Fruit fly (Drosophila melanogaster) whole organism, embryonic: Measurements from ENCODE around the gene CG13367.
A peak's percentile ranks its signal among the peaks of the same experiment; 100 is the strongest.

Experiments used
- ATbp ChIP-seq: fragments of 200-800 bp; sonication (Bioruptor generic); optimal IDR thresholded peaks from 2 replicates; lab custom pipeline; 2017; ENCODE audit warnings: missing biosample characterization, mild to moderate bottlenecking, missing genetic modification characterization, missing genetic modification reagents
- Abd-B ChIP-seq: fragments of 200-800 bp; sonication (Bioruptor generic); optimal IDR thresholded peaks from 2 replicates; lab custom pipeline; 2018; ENCODE audit warnings: missing biosample characterization, mild to moderate bottlenecking, missing genetic modification characterization, moderate library complexity
- CG10267 ChIP-seq: fragments of 200-800 bp; sonication (Bioruptor generic); optimal IDR thresholded peaks from 2 replicates; lab custom pipeline; 2018; ENCODE audit warnings: missing biosample characterization, mild to moderate bottlenecking, missing genetic modification characterization, moderate library complexity
- CG11093 ChIP-seq: fragments of 200-800 bp; sonication (Bioruptor generic); IDR thresholded peaks from 3 replicates; pipeline ENCODE4 v1.3.6; 2022; ENCODE audit warnings: missing biosample characterization, missing genetic modification characterization
- CG12071 ChIP-seq: fragments of 200-800 bp; sonication (Bioruptor generic); optimal IDR thresholded peaks from 3 replicates; lab custom pipeline; 2018; ENCODE audit warnings: missing biosample characterization, mild to moderate bottlenecking, missing genetic modification characterization
- CG14014 ChIP-seq: fragments of 200-800 bp; sonication (Bioruptor generic); IDR thresholded peaks from 2 replicates; pipeline ENCODE4 v1.3.6; 2022; ENCODE audit warnings: missing biosample characterization, missing genetic modification characterization
- CG15011 ChIP-seq: fragments of 200-800 bp; sonication (Bioruptor generic); optimal IDR thresholded peaks from 3 replicates; lab custom pipeline; 2018; ENCODE audit warnings: missing biosample characterization, mild to moderate bottlenecking, missing genetic modification characterization
- CG1529 ChIP-seq: fragments of 200-800 bp; sonication (Bioruptor generic); optimal IDR thresholded peaks from 3 replicates; lab custom pipeline; 2018; ENCODE audit warnings: missing biosample characterization, missing genetic modification characterization
- CG15479 ChIP-seq: fragments of 200-800 bp; sonication (Bioruptor generic); optimal IDR thresholded peaks from 3 replicates; lab custom pipeline; 2019; ENCODE audit warnings: missing biosample characterization, mild to moderate bottlenecking, missing genetic modification characterization, moderate library complexity
- CG15514 ChIP-seq: fragments of 200-800 bp; sonication (Bioruptor generic); optimal IDR thresholded peaks from 3 replicates; lab custom pipeline; 2017; ENCODE audit warnings: missing biosample characterization, missing genetic modification characterization, mild to moderate bottlenecking, moderate library complexity, missing genetic modification reagents
- CG15601 ChIP-seq: fragments of 200-800 bp; sonication (Bioruptor generic); optimal IDR thresholded peaks from 3 replicates; lab custom pipeline; 2019; ENCODE audit warnings: missing biosample characterization, mild to moderate bottlenecking, missing genetic modification characterization, moderate library complexity
- CG15696 ChIP-seq: fragments of 200-800 bp; sonication (Bioruptor generic); optimal IDR thresholded peaks from 2 replicates; lab custom pipeline; 2019; ENCODE audit warnings: missing biosample characterization, mild to moderate bottlenecking, missing genetic modification characterization, moderate library complexity
- CG1647 ChIP-seq: fragments of 200-800 bp; sonication (Bioruptor generic); optimal IDR thresholded peaks from 3 replicates; lab custom pipeline; 2016; ENCODE audit warnings: missing biosample characterization, missing genetic modification characterization
- CG17829 ChIP-seq: fragments of 200-800 bp; optimal IDR thresholded peaks from 2 replicates; lab custom pipeline; 2019; ENCODE audit warnings: missing biosample characterization, mild to moderate bottlenecking, missing genetic modification characterization, moderate library complexity
- CG18262 ChIP-seq: fragments of 200-800 bp; optimal IDR thresholded peaks from 3 replicates; lab custom pipeline; 2019; ENCODE audit warnings: missing biosample characterization, mild to moderate bottlenecking, missing genetic modification characterization, moderate library complexity
- CG2129 ChIP-seq: fragments of 200-800 bp; sonication (Bioruptor generic); IDR thresholded peaks from 2 replicates; pipeline ENCODE4 v1.3.6; 2022; ENCODE audit warnings: missing biosample characterization, missing genetic modification characterization; ENCODE audit not compliant: partially characterized antibody
- CG2202 ChIP-seq: fragments of 200-800 bp; sonication (Bioruptor generic); optimal IDR thresholded peaks from 2 replicates; lab custom pipeline; 2018; ENCODE audit warnings: missing biosample characterization, mild to moderate bottlenecking, missing genetic modification characterization
- CG30403 ChIP-seq: fragments of 200-800 bp; sonication (Bioruptor generic); optimal IDR thresholded peaks from 3 replicates; lab custom pipeline; 2016; ENCODE audit warnings: missing biosample characterization, missing genetic modification characterization
- CG33213 ChIP-seq: fragments of 200-800 bp; sonication (Bioruptor generic); optimal IDR thresholded peaks from 3 replicates; lab custom pipeline; 2016; ENCODE audit warnings: missing biosample characterization, missing genetic modification characterization
- CG34376 ChIP-seq: fragments of 200-800 bp; sonication (Bioruptor generic); optimal IDR thresholded peaks from 2 replicates; lab custom pipeline; 2018; ENCODE audit warnings: missing biosample characterization, mild to moderate bottlenecking, missing genetic modification characterization
- CG4707 ChIP-seq: fragments of 200-800 bp; sonication (Bioruptor generic); optimal IDR thresholded peaks from 2 replicates; lab custom pipeline; 2018; ENCODE audit warnings: missing biosample characterization, mild to moderate bottlenecking, missing genetic modification characterization, moderate library complexity
- CG4854 ChIP-seq: fragments of 200-800 bp; sonication (Bioruptor generic); optimal IDR thresholded peaks from 2 replicates; lab custom pipeline; 2016; ENCODE audit warnings: missing biosample characterization, missing genetic modification characterization, inconsistent platforms
- CG9817 ChIP-seq: fragments of 200-800 bp; sonication (Bioruptor generic); optimal IDR thresholded peaks from 2 replicates; lab custom pipeline; 2018; ENCODE audit warnings: missing biosample characterization, mild to moderate bottlenecking, missing genetic modification characterization, moderate library complexity
- CG9932 ChIP-seq: fragments of 200-800 bp; sonication (Bioruptor generic); IDR thresholded peaks from 2 replicates; pipeline ENCODE4 v1.3.6; 2022; ENCODE audit warnings: missing biosample characterization, missing genetic modification characterization
- HLH4C ChIP-seq: fragments of 200-800 bp; sonication (Bioruptor generic); IDR thresholded peaks from 3 replicates; pipeline ENCODE4 v1.3.6; 2022; ENCODE audit warnings: missing biosample characterization, missing genetic modification characterization; ENCODE audit not compliant: partially characterized antibody
- HmgZ ChIP-seq: fragments of 200-800 bp; sonication (Bioruptor generic); optimal IDR thresholded peaks from 2 replicates; lab custom pipeline; 2018; ENCODE audit warnings: missing biosample characterization, mild to moderate bottlenecking, missing genetic modification characterization
- Hmr ChIP-seq: fragments of 200-800 bp; sonication (Bioruptor generic); optimal IDR thresholded peaks from 3 replicates; lab custom pipeline; 2017; ENCODE audit warnings: mild to moderate bottlenecking, missing biosample characterization, missing genetic modification reagents, missing genetic modification characterization
- Mrtf ChIP-seq: fragments of 200-800 bp; sonication (Bioruptor generic); IDR thresholded peaks from 3 replicates; pipeline ENCODE4 v1.3.6; 2022; ENCODE audit warnings: missing biosample characterization, missing genetic modification characterization
- NFAT ChIP-seq: fragments of 200-800 bp; sonication (Bioruptor generic); IDR thresholded peaks from 2 replicates; pipeline ENCODE4 v1.3.6; 2022; ENCODE audit warnings: missing biosample characterization, missing genetic modification characterization
- Side ChIP-seq: fragments of 200-800 bp; sonication (Bioruptor generic); optimal IDR thresholded peaks from 2 replicates; lab custom pipeline; 2016; ENCODE audit warnings: missing biosample characterization, missing genetic modification characterization
- Taf1 ChIP-seq: fragments of 200-800 bp; sonication (Bioruptor generic); IDR thresholded peaks from 2 replicates; pipeline ENCODE4 v1.3.6; 2022; ENCODE audit warnings: missing biosample characterization, missing genetic modification characterization
- bcd ChIP-seq: fragments of 200-800 bp; sonication (Bioruptor generic); optimal IDR thresholded peaks from 2 replicates; lab custom pipeline; 2017; ENCODE audit warnings: missing biosample characterization, mild to moderate bottlenecking, missing genetic modification characterization
- cad ChIP-seq: fragments of >200 bp; optimal IDR thresholded peaks from 2 replicates; lab custom pipeline; 2017; ENCODE audit warnings: missing biosample characterization, missing genetic modification characterization
- danr ChIP-seq: fragments of 200-800 bp; sonication (Bioruptor generic); IDR thresholded peaks from 2 replicates; pipeline ENCODE4 v1.3.6; 2022; ENCODE audit warnings: missing biosample characterization, missing genetic modification characterization
- disco-r ChIP-seq: fragments of 200-800 bp; sonication (Bioruptor generic); optimal IDR thresholded peaks from 2 replicates; lab custom pipeline; 2016; ENCODE audit warnings: missing biosample characterization, missing genetic modification characterization
- eyg ChIP-seq: fragments of 200-800 bp; sonication (Bioruptor generic); optimal IDR thresholded peaks from 3 replicates; lab custom pipeline; 2016; ENCODE audit warnings: missing biosample characterization, missing genetic modification characterization
- gt ChIP-seq: fragments of 200-800 bp; sonication (Bioruptor generic); IDR thresholded peaks from 2 replicates; pipeline ENCODE4 v1.3.6; 2022; ENCODE audit warnings: missing biosample characterization, missing genetic modification characterization
- jigr1 ChIP-seq: fragments of 200-800 bp; sonication (Bioruptor generic); IDR thresholded peaks from 3 replicates; pipeline ENCODE4 v1.3.6; 2022; ENCODE audit warnings: missing biosample characterization, missing genetic modification characterization
- lab ChIP-seq: fragments of 200-800 bp; sonication (Bioruptor generic); optimal IDR thresholded peaks from 3 replicates; lab custom pipeline; 2017; ENCODE audit warnings: missing biosample characterization, missing genetic modification characterization, mild to moderate bottlenecking, moderate library complexity, missing genetic modification reagents
- lbe ChIP-seq: fragments of 200-800 bp; sonication (Bioruptor generic); optimal IDR thresholded peaks from 2 replicates; lab custom pipeline; 2016; ENCODE audit warnings: missing biosample characterization, mild to moderate bottlenecking, missing genetic modification characterization
- odd ChIP-seq: fragments of 200-800 bp; sonication (Bioruptor generic); optimal IDR thresholded peaks from 2 replicates; lab custom pipeline; 2017; ENCODE audit warnings: missing biosample characterization, mild to moderate bottlenecking, missing genetic modification characterization
- prd ChIP-seq, 3 experiments: fragments of >200 bp in 2 of 3; fragments of 200-800 bp in 1 of 3; sonication (Bioruptor generic) in 1 of 3; optimal IDR thresholded peaks in 2 of 3; IDR thresholded peaks in 1 of 3; 2 replicates in 2 of 3; 3 replicates in 1 of 3; pipeline versions ENCODE4 v1.3.6 to Lab custom; 2017 to 2022; ENCODE audit warnings: missing biosample characterization in 1 of 3, missing genetic modification characterization in 1 of 3
- pros ChIP-seq: fragments of 200-800 bp; sonication (Bioruptor generic); optimal IDR thresholded peaks from 3 replicates; lab custom pipeline; 2019; ENCODE audit warnings: missing biosample characterization, mild to moderate bottlenecking, missing genetic modification characterization, moderate library complexity
- row ChIP-seq: fragments of 200-800 bp; sonication (Bioruptor generic); IDR thresholded peaks from 3 replicates; pipeline ENCODE4 v1.3.6; 2022; ENCODE audit warnings: missing biosample characterization, missing genetic modification characterization
- sd ChIP-seq: fragments of 200-800 bp; sonication (Bioruptor generic); optimal IDR thresholded peaks from 3 replicates; lab custom pipeline; 2018; ENCODE audit warnings: missing biosample characterization, mild to moderate bottlenecking, missing genetic modification characterization, moderate library complexity
- sima ChIP-seq: fragments of 200-800 bp; sonication (Bioruptor generic); optimal IDR thresholded peaks from 2 replicates; lab custom pipeline; 2016; ENCODE audit warnings: missing biosample characterization, missing genetic modification characterization
- sisA ChIP-seq: fragments of 200-800 bp; sonication (Bioruptor generic); IDR thresholded peaks from 2 replicates; pipeline ENCODE4 v1.3.6; 2022; ENCODE audit warnings: missing biosample characterization, missing genetic modification characterization
- trem ChIP-seq: fragments of 200-800 bp; optimal IDR thresholded peaks from 3 replicates; lab custom pipeline; 2019; ENCODE audit warnings: missing biosample characterization, mild to moderate bottlenecking, missing genetic modification characterization, moderate library complexity
- usp ChIP-seq: fragments of >200 bp; optimal IDR thresholded peaks from 2 replicates; lab custom pipeline; 2017; ENCODE audit warnings: missing biosample characterization, missing genetic modification characterization
- wdn ChIP-seq: fragments of 200-800 bp; sonication (Bioruptor generic); IDR thresholded peaks from 2 replicates; pipeline ENCODE4 v1.3.6; 2022; ENCODE audit warnings: missing biosample characterization, missing genetic modification characterization

CG13367 gene

DNA sequence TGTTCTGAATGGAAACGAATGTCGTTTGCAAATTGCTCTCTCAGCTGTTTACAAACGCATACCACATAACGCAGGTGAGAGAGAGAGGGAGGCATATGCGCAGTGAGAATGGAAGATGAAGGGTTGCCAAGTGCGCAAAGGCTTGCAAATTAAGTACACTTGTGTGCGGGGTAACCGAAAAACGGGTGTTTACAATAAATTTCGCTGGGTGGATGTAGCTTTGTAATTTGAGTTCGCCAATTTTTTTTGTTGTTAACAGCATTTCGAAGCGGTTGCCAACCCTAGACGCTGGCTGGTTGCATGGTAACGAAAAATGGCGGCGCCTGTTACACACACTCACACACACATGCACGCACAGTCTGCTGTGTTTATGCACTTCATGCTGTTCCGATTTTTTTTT is 10.4 kb downstream of the CG13367 start (continued):
- peak; percentile 41; the same call in 1 of the 3 replicates for TF ChIP-seq HLH4C (GFP tag; lab: Robert Waterston, UW)
- TF ChIP-seq CG33213 (GFP tag; lab: Kevin White, UChicago) = peak; percentile 92
- TF ChIP-seq jigr1 (GFP tag; lab: Robert Waterston, UW) = peak; percentile 87
- TF ChIP-seq CG15011 (GFP tag; lab: Kevin White, UChicago) = no peak
- peak; percentile 97 for TF ChIP-seq NFAT
- peak; percentile 94 for TF ChIP-seq bcd (GFP tag; lab: Kevin White, UChicago)
- TF ChIP-seq CG10267 (tag; lab: Kevin White, UChicago) = peak; percentile 82
- no peak for TF ChIP-seq cad (GFP tag; lab: Kevin White, UChicago)
- peak; percentile 90 for TF ChIP-seq CG18262 (tag; lab: Kevin White, UChicago)
- peak; percentile 88 for TF ChIP-seq CG4854 (GFP tag; lab: Kevin White, UChicago)
- peak; percentile 91 for TF ChIP-seq CG15514 (GFP tag; lab: Kevin White, UChicago)
- peak; percentile 74 for TF ChIP-seq trem (tag; lab: Kevin White, UChicago)
- peak; percentile 95 for TF ChIP-seq CG9932 (GFP tag; lab: Robert Waterston, UW)
- peak; percentile 91 for TF ChIP-seq disco-r (GFP tag; lab: Kevin White, UChicago)
- TF ChIP-seq gt = peak; percentile 86
- TF ChIP-seq wdn (GFP tag; lab: Robert Waterston, UW) = peak; percentile 95
- peak; percentile 92 for TF ChIP-seq CG1647 (GFP tag; lab: Kevin White, UChicago)
- peak; percentile 96 for TF ChIP-seq Hmr (GFP tag; lab: Kevin White, UChicago)
- TF ChIP-seq CG2129 (GFP tag; lab: Robert Waterston, UW) = no peak
- TF ChIP-seq Taf1 (GFP tag; lab: Robert Waterston, UW) = peak; percentile 95
- TF ChIP-seq pros (GFP tag; lab: Kevin White, UChicago) = peak; percentile 55
- peak; percentile 85 for TF ChIP-seq CG2202 (tag; lab: Kevin White, UChicago)
- peak; percentile 95 for TF ChIP-seq lbe (GFP tag; lab: Kevin White, UChicago)
- peak; percentile 94 for TF ChIP-seq CG1529 (GFP tag; lab: Kevin White, UChicago)
- peak; percentile 63 for TF ChIP-seq CG15479 (GFP tag; lab: Kevin White, UChicago)
- TF ChIP-seq danr (GFP tag; lab: Robert Waterston, UW) = peak; percentile 94
- peak; percentile 92 for TF ChIP-seq CG30403 (GFP tag; lab: Kevin White, UChicago)
- peak; percentile 85 for TF ChIP-seq sd (tag; lab: Kevin White, UChicago)
- TF ChIP-seq CG12071 (GFP tag; lab: Kevin White, UChicago) = peak; percentile 98
- peak; percentile 96 for TF ChIP-seq CG14014 (GFP tag; lab: Robert Waterston, UW)
- peak; percentile 87 for TF ChIP-seq CG15696 (tag; lab: Kevin White, UChicago)
- TF ChIP-seq sisA (GFP tag; lab: Robert Waterston, UW) = peak; percentile 96
- TF ChIP-seq row (GFP tag; lab: Robert Waterston, UW) = peak; percentile 97
- TF ChIP-seq CG34376 (GFP tag; lab: Kevin White, UChicago) = peak; percentile 96
- peak; percentile 97 for TF ChIP-seq lab (GFP tag; lab: Kevin White, UChicago)
- peak; percentile 94 for TF ChIP-seq CG11093
- TF ChIP-seq sima (GFP tag; lab: Kevin White, UChicago) = peak; percentile 60
- TF ChIP-seq usp (GFP tag; lab: Kevin White, UChicago) = no peak
- peak; percentile 95 for TF ChIP-seq Side
- peak; percentile 90 for TF ChIP-seq Abd-B (GFP tag; lab: Kevin White, UChicago)
- TF ChIP-seq CG17829 (tag; lab: Kevin White, UChicago) = peak; percentile 92
- peak; percentile 88 for TF ChIP-seq eyg (GFP tag; lab: Kevin White, UChicago)
- no peak for TF ChIP-seq prd (optimal IDR thresholded peaks at IDR 0.05; lab: Kevin White, UChicago)
- TF ChIP-seq prd (GFP tag; IDR thresholded peaks at IDR 0.05; lab: Robert Waterston, UW) = peak; percentile 97
- TF ChIP-seq ATbp (GFP tag; lab: Kevin White, UChicago) = peak; percentile 97
- peak; percentile 90 for TF ChIP-seq CG15601
- TF ChIP-seq HmgZ (tag; lab: Kevin White, UChicago) = peak; percentile 97
- TF ChIP-seq CG9817 (tag; lab: Kevin White, UChicago) = peak; percentile 95
- TF ChIP-seq CG4707 = peak; percentile 91
- peak; percentile 94 for TF ChIP-seq odd
- TF ChIP-seq Mrtf (GFP tag; lab: Robert Waterston, UW) = peak; percentile 96
